Fruit fly (Drosophila melanogaster): ENCODE measurements around the gene CG32756.

dm6 chrX:5955207-5955679 is 9.8 kb downstream of the CG32756 start, which contains the start of gene CG6067:
- no peak for TF ChIP-seq CG8478 (optimal IDR thresholded peaks at IDR 0.05)
- no peak for TF ChIP-seq CTCF (optimal IDR thresholded peaks at IDR 0.05)
